Worm (Caenorhabditis elegans) whole organism, L4/young adult: Measurements from ENCODE around the gene C01F6.14.

Experiments used
- W03F9.2 ChIP-seq: fragments of 150-350 bp; optimal IDR thresholded peaks from 2 replicates; lab custom pipeline; 2014; ENCODE audit warnings: missing biosample characterization, missing genetic modification characterization
- him-1 ChIP-seq: sonication (generic microtip); optimal IDR thresholded peaks from 2 replicates; lab custom pipeline; 2016; ENCODE audit warnings: missing genotype, missing genetic modification reagents, missing genetic modification characterization, missing compliant biosample characterization

ce11 chrIV:9069703-9070102, 34.2 kb downstream of the C01F6.14 start, which contains the start of gene nhr-11:
- no peak for TF ChIP-seq W03F9.2 (tag; lab: Kevin White, UChicago)
- TF ChIP-seq him-1 (tag; lab: Kevin White, UChicago): no peak
